Worm (Caenorhabditis elegans) whole organism, early embryonic: ENCODE data around the gene drh-1.

Experiments used
- B0310.2 ChIP-seq: sonication (generic microtip); optimal IDR thresholded peaks from 2 replicates; lab custom pipeline; 2016; ENCODE audit warnings: mild to moderate bottlenecking, missing genetic modification characterization, missing compliant biosample characterization
- ama-1 ChIP-seq: fragments of 150-350 bp; optimal IDR thresholded peaks from 2 replicates; lab custom pipeline; 2014
- ceh-13 ChIP-seq: fragments of 200-800 bp; sonication (Bioruptor generic); optimal IDR thresholded peaks from 2 replicates; lab custom pipeline; 2018; ENCODE audit warnings: mild to moderate bottlenecking, missing genetic modification characterization, missing compliant biosample characterization
- ceh-36 ChIP-seq: sonication (generic microtip); optimal IDR thresholded peaks from 2 replicates; lab custom pipeline; 2016; ENCODE audit warnings: missing genetic modification characterization, inconsistent platforms, missing compliant biosample characterization
- hmbx-1 ChIP-seq: sonication (generic microtip); optimal IDR thresholded peaks from 2 replicates; lab custom pipeline; 2016; ENCODE audit warnings: mild to moderate bottlenecking, missing genetic modification characterization, missing compliant biosample characterization
- hnd-1 ChIP-seq: sonication (generic microtip); optimal IDR thresholded peaks from 2 replicates; lab custom pipeline; 2016; ENCODE audit warnings: missing genetic modification characterization, missing compliant biosample characterization
- tbx-11 ChIP-seq: fragments of 200-800 bp; sonication (Bioruptor generic); IDR thresholded peaks from 2 replicates; pipeline ENCODE4 v1.3.6; 2022; ENCODE audit warnings: missing genetic modification characterization, missing compliant biosample characterization
- tra-4 ChIP-seq: sonication (generic microtip); optimal IDR thresholded peaks from 2 replicates; lab custom pipeline; 2017; ENCODE audit warnings: missing genetic modification characterization, missing compliant biosample characterization

ce11 chrIV:6581658-6582057 lies 31.5 kb downstream of the drh-1 start:
- TF ChIP-seq B0310.2 (tag; lab: Kevin White, UChicago) (no peak), tbx-11 (GFP tag; lab: Robert Waterston, UW) (no peak), hnd-1 (tag; lab: Kevin White, UChicago) (no peak), ama-1 (no peak), hmbx-1 (tag; lab: Kevin White, UChicago) (no peak), ceh-13 (GFP tag; lab: Kevin White, UChicago) (no peak), tra-4 (tag; lab: Kevin White, UChicago) (no peak), ceh-36 (tag; lab: Kevin White, UChicago) (no peak)
